Fruit fly (Drosophila melanogaster): ENCODE results near the gene Nup37.
A peak's percentile ranks its signal among the peaks of the same experiment; 100 is the strongest.

The Nup37 gene

DNA sequence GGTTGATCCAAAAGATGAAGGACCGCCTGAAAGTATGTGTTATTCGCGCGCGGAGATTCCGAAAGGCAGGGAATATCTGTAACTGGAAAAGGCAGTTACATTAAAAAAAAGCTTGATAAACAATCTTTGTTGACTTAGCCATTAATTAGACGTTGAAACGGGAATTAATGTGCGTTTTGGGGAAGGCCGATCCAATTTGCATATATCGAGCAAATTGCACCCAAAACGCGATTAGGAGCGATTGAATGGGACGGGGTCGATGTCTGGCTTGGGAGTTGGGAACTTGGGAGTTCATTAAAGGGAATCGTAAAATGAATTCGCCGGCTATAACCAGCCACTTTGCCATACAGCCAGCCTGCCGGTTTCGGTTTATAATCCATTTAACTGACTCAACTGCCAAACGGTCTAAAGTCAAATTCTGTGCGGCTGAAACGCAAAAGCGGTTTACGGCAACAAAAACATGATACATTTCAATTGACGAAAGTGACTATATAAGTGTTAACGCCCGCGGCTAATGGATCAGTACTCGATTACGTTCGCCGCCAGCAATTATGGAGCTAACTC is 5.9 kb upstream of the Nup37 start, which contains the start of gene CG11854:
Gene CG11854, plus strand, starts transcription at position 514 of the 564 bp plus-strand sequence.
- TF ChIP-seq woc (GFP tag; optimal IDR thresholded peaks at IDR 0.05) (no peak), Rel (GFP tag; optimal IDR thresholded peaks at IDR 0.05) (no peak), Rel (tag; optimal IDR thresholded peaks at IDR 0.05) (peak; percentile 76)

DNA sequence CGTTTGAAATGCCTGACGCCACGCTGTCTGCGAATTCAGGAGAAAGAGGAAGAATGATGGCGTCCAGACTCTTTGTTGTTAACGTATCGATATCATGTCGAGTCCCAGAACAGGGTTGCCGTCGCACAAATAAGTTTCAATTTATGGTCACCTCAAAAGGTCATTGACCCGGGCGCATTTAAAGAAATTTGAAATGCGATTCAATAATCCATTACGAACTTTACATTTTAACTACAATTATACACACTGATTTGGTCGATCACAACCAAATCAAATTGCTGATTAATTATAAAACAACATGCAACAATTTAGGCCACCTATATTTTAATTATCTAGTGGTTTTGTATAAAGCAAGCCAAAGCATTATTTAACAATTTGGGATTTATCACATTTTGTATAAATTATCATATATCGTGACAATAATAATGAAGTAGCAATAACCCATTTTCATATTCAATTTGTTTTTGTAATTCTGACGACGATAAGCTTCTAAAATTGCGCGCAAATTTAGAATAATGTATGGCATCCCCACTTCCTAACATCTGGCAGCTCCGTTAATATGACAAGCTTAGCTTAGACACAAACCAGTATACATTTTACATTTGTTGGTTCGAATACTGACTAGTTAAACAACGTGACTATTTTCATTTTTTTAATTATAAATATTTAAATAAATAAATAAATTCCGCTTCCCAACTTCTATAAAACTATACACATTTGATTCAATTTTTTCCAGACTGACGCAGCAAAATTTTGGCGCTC is 2.2 kb upstream of the Nup37 start, which contains the start of gene bam:
Gene bam, minus strand, starts transcription at position 58 of the 762 bp plus-strand sequence.
- TF ChIP-seq Rel (GFP tag; optimal IDR thresholded peaks at IDR 0.05) (no peak), Rel (tag; optimal IDR thresholded peaks at IDR 0.05) (peak; percentile 77), h (GFP tag; optimal IDR thresholded peaks at IDR 0.05) (no peak), Myc (optimal IDR thresholded peaks at IDR 0.05) (peak; percentile 51)

DNA sequence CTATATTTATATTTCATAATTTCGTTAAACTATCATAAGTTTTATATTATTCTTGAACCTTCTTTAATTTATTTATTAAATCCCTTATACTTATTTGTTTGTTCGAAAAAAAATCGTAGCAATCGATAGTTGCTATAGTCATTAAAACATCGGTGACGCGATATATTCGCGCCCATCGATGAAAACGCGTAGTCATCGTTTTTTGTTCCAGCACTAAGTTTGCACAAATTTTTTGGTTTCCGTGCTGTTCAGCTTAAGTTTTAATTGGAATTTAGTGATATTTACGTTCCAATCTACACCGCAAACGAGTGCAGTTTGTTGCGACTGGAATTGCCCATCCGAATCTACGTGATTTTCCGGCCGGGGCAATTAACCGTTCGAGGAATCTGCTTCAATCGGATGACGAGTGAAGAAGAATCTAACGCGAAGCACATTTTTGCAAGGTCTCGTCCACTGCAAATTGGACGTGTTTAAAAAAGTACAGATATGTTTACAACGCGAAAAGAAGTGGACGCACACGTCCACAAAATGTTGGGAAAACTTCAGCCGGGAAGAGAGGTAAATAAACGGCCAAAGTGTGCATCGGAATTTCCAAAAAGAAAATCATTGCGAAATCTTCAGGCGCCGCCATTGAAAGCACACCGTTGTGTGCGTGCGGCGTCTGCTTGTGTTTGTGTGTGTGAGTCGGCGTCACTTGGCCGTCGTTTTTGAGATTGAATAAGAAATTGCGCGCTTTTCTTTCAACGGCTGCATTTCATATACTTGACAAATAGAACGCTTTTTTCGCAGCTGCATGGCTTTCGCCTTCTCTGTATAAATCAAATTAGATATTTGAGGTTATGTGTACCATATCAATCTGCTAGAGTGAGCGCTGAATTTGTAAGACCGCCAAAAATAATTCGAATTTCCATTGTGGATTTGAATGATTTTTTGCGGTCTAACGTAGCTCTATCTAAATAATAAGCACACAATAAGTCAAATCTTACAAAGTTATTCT is 2.0 kb downstream of the Nup37 start, which contains the start of gene Nup358:
Gene Nup358, plus strand, starts transcription at position 204 of the 997 bp plus-strand sequence.
- peak; percentile 5 for TF ChIP-seq Sp1 (GFP tag; optimal IDR thresholded peaks at IDR 0.05)
- no peak for TF ChIP-seq Dfd (GFP tag; optimal IDR thresholded peaks at IDR 0.05)
- TF ChIP-seq Rel (GFP tag; optimal IDR thresholded peaks at IDR 0.05) = no peak
- peak; percentile 18 for TF ChIP-seq Rel (tag; optimal IDR thresholded peaks at IDR 0.05)

DNA sequence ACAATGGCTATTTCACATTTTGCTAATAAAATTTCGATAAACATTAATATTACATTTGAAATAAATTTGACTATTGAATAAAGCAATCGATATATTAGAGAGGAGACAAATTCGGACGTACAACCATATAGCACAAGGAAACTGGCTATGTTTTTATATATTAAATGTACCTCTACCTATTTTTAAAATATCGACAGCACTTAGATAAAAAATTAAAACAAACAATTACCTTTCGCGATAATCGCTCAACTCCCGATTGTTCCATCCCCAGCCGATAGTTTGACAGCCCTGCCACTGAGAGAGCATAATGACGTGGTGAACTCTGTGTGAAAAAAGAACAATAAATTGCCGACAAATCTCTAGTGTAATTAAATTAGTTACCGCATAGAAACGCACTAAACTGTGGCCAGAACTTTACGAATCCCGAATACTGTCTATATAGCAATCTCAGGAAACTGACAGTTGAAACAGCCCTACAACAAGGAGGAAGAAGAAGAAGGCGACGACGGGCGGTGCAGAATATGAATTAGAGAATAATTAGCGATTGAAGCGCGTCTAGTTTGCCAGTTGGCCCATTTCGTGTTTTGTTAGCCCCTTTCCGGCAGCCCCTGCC is 11.3 kb downstream of the Nup37 start, which contains the start of gene CG11857:
Gene CG11857, plus strand, starts transcription at position 271 of the 613 bp plus-strand sequence.
- TF ChIP-seq usp (GFP tag; optimal IDR thresholded peaks at IDR 0.05) (no peak), rgr (GFP tag; optimal IDR thresholded peaks at IDR 0.05) (peak; percentile 98), ey (GFP tag; optimal IDR thresholded peaks at IDR 0.05) (peak; percentile 97), Mio (GFP tag; optimal IDR thresholded peaks at IDR 0.05) (peak; percentile 79), Sp1 (GFP tag; optimal IDR thresholded peaks at IDR 0.05) (peak; percentile 96), dl (GFP tag; optimal IDR thresholded peaks at IDR 0.05; ENCODE audit: insufficient read depth in 1 of 2, partially characterized antibody in 2 of 2) (no peak), Myc (optimal IDR thresholded peaks at IDR 0.05) (peak; percentile 25), h (GFP tag; optimal IDR thresholded peaks at IDR 0.05) (peak; percentile 99), foxo (GFP tag; optimal IDR thresholded peaks at IDR 0.05) (peak; percentile 89 to 98), dsf (GFP tag; optimal IDR thresholded peaks at IDR 0.05; ENCODE audit: borderline replicate concordance) (peak; percentile 94), CG9705 (GFP tag; optimal IDR thresholded peaks at IDR 0.05) (peak; percentile 95), jim (GFP tag; optimal IDR thresholded peaks at IDR 0.05) (peak; percentile 43), N (GFP tag; optimal IDR thresholded peaks at IDR 0.05) (no peak), brk (GFP tag; optimal IDR thresholded peaks at IDR 0.05) (no peak), Jra (GFP tag; optimal IDR thresholded peaks at IDR 0.05) (peak; percentile 98), tai (GFP tag; optimal IDR thresholded peaks at IDR 0.05) (no peak), lola (GFP tag; optimal IDR thresholded peaks at IDR 0.05) (no peak), Vsx2 (GFP tag; optimal IDR thresholded peaks at IDR 0.05; ENCODE audit: partially characterized antibody) (no peak), sage (GFP tag; optimal IDR thresholded peaks at IDR 0.05) (no peak), GATAd (GFP tag; optimal IDR thresholded peaks at IDR 0.05) (peak; percentile 94), psq (GFP tag; optimal IDR thresholded peaks at IDR 0.05) (peak; percentile 94), OdsH (GFP tag; optimal IDR thresholded peaks at IDR 0.05) (peak; percentile 96), Hnf4 (GFP tag; optimal IDR thresholded peaks at IDR 0.05) (peak; percentile 99), woc (GFP tag; optimal IDR thresholded peaks at IDR 0.05) (peak; percentile 97), fru (GFP tag; optimal IDR thresholded peaks at IDR 0.05) (peak; percentile 97), br (GFP tag; optimal IDR thresholded peaks at IDR 0.05) (peak; percentile 96), HLH106 (tag; optimal IDR thresholded peaks at IDR 0.05) (peak; percentile 98), Abd-B (GFP tag; optimal IDR thresholded peaks at IDR 0.05) (no peak), CrebA (GFP tag; optimal IDR thresholded peaks at IDR 0.05; ENCODE audit: borderline replicate concordance) (no peak), Rel (GFP tag; optimal IDR thresholded peaks at IDR 0.05) (peak; percentile 40), Rel (tag; optimal IDR thresholded peaks at IDR 0.05) (peak; percentile 82), Dfd (GFP tag; optimal IDR thresholded peaks at IDR 0.05) (no peak), pan (optimal IDR thresholded peaks at IDR 0.05) (no peak), Hr78 (GFP tag; optimal IDR thresholded peaks at IDR 0.05) (no peak), Dif (GFP tag; optimal IDR thresholded peaks at IDR 0.05; ENCODE audit: partially characterized antibody) (no peak), dmrt93B (GFP tag; optimal IDR thresholded peaks at IDR 0.05) (peak; percentile 96), CG32264 (GFP tag; optimal IDR thresholded peaks at IDR 0.05) (peak; percentile 93), sv (GFP tag; optimal IDR thresholded peaks at IDR 0.05) (peak; percentile 98)
